Fruit fly (Drosophila melanogaster): ENCODE results near the gene mnd.

DNA sequence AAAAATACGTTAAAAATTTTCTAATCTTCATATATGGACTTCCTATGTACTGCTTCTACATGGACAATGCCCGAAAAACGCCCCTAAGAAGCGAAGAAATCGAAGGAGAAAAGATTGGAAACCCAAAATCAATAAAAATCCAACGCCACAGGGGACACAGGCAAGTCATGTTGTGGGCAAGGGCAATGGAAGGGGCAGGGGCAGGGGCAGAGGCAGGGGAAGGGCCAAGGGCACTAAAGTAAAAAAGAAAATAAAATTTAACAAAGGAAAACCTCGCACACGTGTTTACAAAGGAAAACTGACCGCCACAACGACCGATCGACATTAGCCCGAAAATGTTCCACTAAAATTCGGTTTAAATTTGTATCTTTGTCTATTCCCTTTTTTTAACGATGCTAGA, 22.2 kb upstream of the mnd start:
- no peak for TF ChIP-seq D1 (tag; optimal IDR thresholded peaks at IDR 0.05)
- no peak for TF ChIP-seq CG4496 (GFP tag; IDR thresholded peaks at IDR 0.05)
- TF ChIP-seq Snoo (tag; optimal IDR thresholded peaks at IDR 0.05), result no peak
- TF ChIP-seq CG32121 (GFP tag; IDR thresholded peaks at IDR 0.05), result no peak
- no peak for TF ChIP-seq CG8159 (tag; optimal IDR thresholded peaks at IDR 0.05)
- TF ChIP-seq CG34367 (tag; optimal IDR thresholded peaks at IDR 0.05), result no peak
- no peak for TF ChIP-seq CG10348 (GFP tag; IDR thresholded peaks at IDR 0.05)
- TF ChIP-seq fd96Ca (GFP tag; IDR thresholded peaks at IDR 0.05), result no peak
- no peak for TF ChIP-seq CG12605 (GFP tag; IDR thresholded peaks at IDR 0.05)
- TF ChIP-seq EcR (GFP tag; optimal IDR thresholded peaks at IDR 0.05), result no peak
- TF ChIP-seq CG17806 (tag; optimal IDR thresholded peaks at IDR 0.05), result no peak
- TF ChIP-seq CG13204 (GFP tag; optimal IDR thresholded peaks at IDR 0.05), result no peak
